Worm (Caenorhabditis elegans) whole organism, L1 larva: ENCODE results near the gene srg-3.

Experiments
- C16A3.4 ChIP-seq: fragments of 150-350 bp; optimal IDR thresholded peaks from 2 replicates; lab custom pipeline; 2014; ENCODE audit warnings: missing biosample characterization, missing genetic modification characterization
- F16B12.6 ChIP-seq: fragments of 150-350 bp; optimal IDR thresholded peaks from 2 replicates; lab custom pipeline; 2014; ENCODE audit warnings: missing biosample characterization, missing genetic modification characterization
- aha-1 ChIP-seq: fragments of 150-350 bp; optimal IDR thresholded peaks from 2 replicates; lab custom pipeline; 2014; ENCODE audit warnings: missing biosample characterization, missing genetic modification characterization
- blmp-1 ChIP-seq: fragments of 150-350 bp; optimal IDR thresholded peaks from 2 replicates; lab custom pipeline; 2014; ENCODE audit warnings: missing biosample characterization, missing genetic modification characterization
- ceh-63 ChIP-seq: fragments of 200-800 bp; sonication (Bioruptor generic); optimal IDR thresholded peaks from 2 replicates; lab custom pipeline; 2018; ENCODE audit warnings: mild to moderate bottlenecking, missing genetic modification characterization, missing compliant biosample characterization
- ceh-8 ChIP-seq: fragments of 200-800 bp; sonication (Bioruptor generic); optimal IDR thresholded peaks from 2 replicates; lab custom pipeline; 2018; ENCODE audit warnings: mild to moderate bottlenecking, missing genetic modification characterization, moderate library complexity, missing compliant biosample characterization
- ceh-88 ChIP-seq: fragments of 200-800 bp; sonication (Bioruptor generic); IDR thresholded peaks from 2 replicates; pipeline ENCODE4 v1.3.6; 2022; ENCODE audit warnings: missing genetic modification characterization, missing compliant biosample characterization
- ces-1 ChIP-seq: fragments of 150-350 bp; optimal IDR thresholded peaks from 2 replicates; lab custom pipeline; 2014; ENCODE audit warnings: missing biosample characterization, missing genetic modification reagents, missing genetic modification characterization
- dpl-1 ChIP-seq, 3 experiments: fragments of 150-350 bp in 2 of 3; sonication (generic microtip) in 1 of 3; optimal IDR thresholded peaks; 2 replicates each; lab custom pipeline; 2014 to 2017; ENCODE audit warnings: missing biosample characterization in 3 of 3, missing genetic modification characterization in 3 of 3, missing genetic modification reagents in 3 of 3
- efl-1 ChIP-seq, 4 experiments: fragments of 150-350 bp; optimal IDR thresholded peaks in 3 of 4; peaks in 1 of 4; 1 replicate in 1 of 4; 2 replicates in 3 of 4; lab custom pipeline; 2014; ENCODE audit warnings: missing biosample characterization in 2 of 4, missing genetic modification characterization in 2 of 4, missing genetic modification reagents in 2 of 4
- egl-27 ChIP-seq, 2 experiments: fragments of 150-350 bp in 1 of 2; sonication (generic microtip); optimal IDR thresholded peaks; 3 replicates each; lab custom pipeline; 2017 to 2018; ENCODE audit warnings: missing biosample characterization in 2 of 2, missing genetic modification characterization in 2 of 2, missing genetic modification reagents in 2 of 2
- elt-3 ChIP-seq, 6 experiments: fragments of 150-350 bp in 1 of 6; sonication (generic microtip); optimal IDR thresholded peaks; 2 replicates each; lab custom pipeline; 2017 to 2018; ENCODE audit warnings: missing biosample characterization in 6 of 6, missing genetic modification characterization in 6 of 6, inconsistent platforms in 1 of 6
- ets-5 ChIP-seq: fragments of 200-800 bp; sonication (Bioruptor generic); IDR thresholded peaks from 2 replicates; pipeline ENCODE4 v1.3.6; 2022; ENCODE audit warnings: missing genetic modification characterization, missing compliant biosample characterization
- fkh-4 ChIP-seq: sonication (generic microtip); optimal IDR thresholded peaks from 2 replicates; lab custom pipeline; 2016; ENCODE audit warnings: missing compliant biosample characterization, missing genetic modification characterization, borderline replicate concordance
- fos-1 ChIP-seq: fragments of 150-350 bp; optimal IDR thresholded peaks from 2 replicates; lab custom pipeline; 2014; ENCODE audit warnings: missing biosample characterization, missing genetic modification characterization
- grh-1 ChIP-seq: fragments of 200-800 bp; sonication (Bioruptor generic); IDR thresholded peaks from 2 replicates; pipeline ENCODE4 v1.3.6; 2022; ENCODE audit warnings: missing genetic modification reagents, missing genetic modification characterization, missing compliant biosample characterization
- hlh-17 ChIP-seq: fragments of 200-800 bp; sonication (Bioruptor generic); optimal IDR thresholded peaks from 2 replicates; lab custom pipeline; 2018; ENCODE audit warnings: missing genetic modification characterization, mild to moderate bottlenecking, missing compliant biosample characterization, moderate library complexity, borderline replicate concordance
- jun-1 ChIP-seq: fragments of 150-350 bp; optimal IDR thresholded peaks from 2 replicates; lab custom pipeline; 2014; ENCODE audit warnings: missing biosample characterization, missing genetic modification reagents, missing genetic modification characterization
- lir-3 ChIP-seq: sonication (generic microtip); optimal IDR thresholded peaks from 2 replicates; lab custom pipeline; 2016; ENCODE audit warnings: mild to moderate bottlenecking, missing genetic modification characterization, moderate library complexity, missing compliant biosample characterization; ENCODE audit not compliant: poor library complexity
- mef-2 ChIP-seq: fragments of 150-350 bp; optimal IDR thresholded peaks from 2 replicates; lab custom pipeline; 2014; ENCODE audit warnings: missing biosample characterization, missing genetic modification characterization
- mep-1 ChIP-seq: fragments of 150-350 bp; optimal IDR thresholded peaks from 2 replicates; lab custom pipeline; 2014; ENCODE audit warnings: missing biosample characterization, missing genetic modification characterization
- nhr-28 ChIP-seq: fragments of 150-350 bp; optimal IDR thresholded peaks from 2 replicates; lab custom pipeline; 2014; ENCODE audit warnings: missing biosample characterization, missing genetic modification characterization
- nhr-47 ChIP-seq: sonication (generic microtip); optimal IDR thresholded peaks from 2 replicates; lab custom pipeline; 2016; ENCODE audit warnings: mild to moderate bottlenecking, missing genetic modification characterization, moderate library complexity, missing compliant biosample characterization
- nhr-71 ChIP-seq: sonication (generic microtip); optimal IDR thresholded peaks from 2 replicates; lab custom pipeline; 2016; ENCODE audit warnings: mild to moderate bottlenecking, missing genetic modification characterization, moderate library complexity, missing compliant biosample characterization
- nhr-76 ChIP-seq: sonication (generic microtip); optimal IDR thresholded peaks from 2 replicates; lab custom pipeline; 2017; ENCODE audit warnings: missing biosample characterization, missing genetic modification characterization
- nhr-84 ChIP-seq: sonication (generic microtip); optimal IDR thresholded peaks from 2 replicates; lab custom pipeline; 2017; ENCODE audit warnings: missing biosample characterization, missing genetic modification characterization
- nhr-85 ChIP-seq: sonication (generic microtip); peaks from one replicate; lab custom pipeline; 2016; ENCODE audit warnings: missing genetic modification characterization, inconsistent platforms, missing compliant biosample characterization
- pax-3 ChIP-seq: fragments of 200-800 bp; sonication (Bioruptor generic); optimal IDR thresholded peaks from 2 replicates; lab custom pipeline; 2018; ENCODE audit warnings: mild to moderate bottlenecking, missing genetic modification characterization, moderate library complexity, missing compliant biosample characterization
- pqm-1 ChIP-seq: sonication (generic microtip); optimal IDR thresholded peaks from 3 replicates; lab custom pipeline; 2017; ENCODE audit warnings: missing biosample characterization, missing genetic modification characterization
- snpc-4 ChIP-seq: fragments of 150-350 bp; optimal IDR thresholded peaks from 2 replicates; lab custom pipeline; 2014; ENCODE audit warnings: missing biosample characterization, missing genetic modification characterization
- snu-23 ChIP-seq: sonication (generic microtip); optimal IDR thresholded peaks from 2 replicates; lab custom pipeline; 2016; ENCODE audit warnings: missing genetic modification characterization, missing compliant biosample characterization
- sox-4 ChIP-seq: sonication (generic microtip); optimal IDR thresholded peaks from 2 replicates; lab custom pipeline; 2016; ENCODE audit warnings: missing genetic modification characterization, missing compliant biosample characterization
- sup-37 ChIP-seq: fragments of 200-800 bp; sonication (Bioruptor generic); optimal IDR thresholded peaks from 2 replicates; lab custom pipeline; 2018; ENCODE audit warnings: mild to moderate bottlenecking, missing genetic modification characterization, missing compliant biosample characterization
- swsn-7 ChIP-seq: sonication (generic microtip); optimal IDR thresholded peaks from 2 replicates; lab custom pipeline; 2016; ENCODE audit warnings: missing genetic modification characterization, missing compliant biosample characterization
- tbx-2 ChIP-seq: sonication (generic microtip); optimal IDR thresholded peaks from 2 replicates; lab custom pipeline; 2016; ENCODE audit warnings: missing genetic modification characterization, missing compliant biosample characterization
- tlp-1 ChIP-seq: fragments of 150-350 bp; optimal IDR thresholded peaks from 2 replicates; lab custom pipeline; 2014; ENCODE audit warnings: missing biosample characterization, missing genetic modification characterization
- unc-130 ChIP-seq: fragments of 150-350 bp; optimal IDR thresholded peaks from 2 replicates; lab custom pipeline; 2017; ENCODE audit warnings: missing biosample characterization, missing genetic modification characterization, inconsistent platforms
- unc-62 ChIP-seq: fragments of 150-350 bp; optimal IDR thresholded peaks from 2 replicates; lab custom pipeline; 2014; ENCODE audit warnings: missing biosample characterization, missing genetic modification reagents, missing genetic modification characterization
- unc-86 ChIP-seq: sonication (generic microtip); optimal IDR thresholded peaks from 2 replicates; lab custom pipeline; 2016; ENCODE audit warnings: missing genetic modification characterization, missing compliant biosample characterization
- unc-98 ChIP-seq: fragments of 200-800 bp; sonication (Bioruptor generic); IDR thresholded peaks from 2 replicates; pipeline ENCODE4 v1.3.6; 2022; ENCODE audit warnings: missing genetic modification characterization, missing compliant biosample characterization
- vab-15 ChIP-seq: sonication (generic microtip); optimal IDR thresholded peaks from 2 replicates; lab custom pipeline; 2017; ENCODE audit warnings: missing genotype, mild to moderate bottlenecking, missing genetic modification characterization, missing compliant biosample characterization
- zip-4 ChIP-seq: fragments of 200-800 bp; sonication (Bioruptor generic); optimal IDR thresholded peaks from 2 replicates; lab custom pipeline; 2018; ENCODE audit warnings: mild to moderate bottlenecking, missing genetic modification characterization, moderate library complexity, missing compliant biosample characterization
- ztf-11 ChIP-seq, 2 experiments: sonication (generic microtip); optimal IDR thresholded peaks; 2 replicates each; lab custom pipeline; 2016 to 2017; ENCODE audit warnings: missing genetic modification characterization in 2 of 2, missing biosample characterization in 1 of 2, missing compliant biosample characterization in 1 of 2

srg-3 gene

DNA sequence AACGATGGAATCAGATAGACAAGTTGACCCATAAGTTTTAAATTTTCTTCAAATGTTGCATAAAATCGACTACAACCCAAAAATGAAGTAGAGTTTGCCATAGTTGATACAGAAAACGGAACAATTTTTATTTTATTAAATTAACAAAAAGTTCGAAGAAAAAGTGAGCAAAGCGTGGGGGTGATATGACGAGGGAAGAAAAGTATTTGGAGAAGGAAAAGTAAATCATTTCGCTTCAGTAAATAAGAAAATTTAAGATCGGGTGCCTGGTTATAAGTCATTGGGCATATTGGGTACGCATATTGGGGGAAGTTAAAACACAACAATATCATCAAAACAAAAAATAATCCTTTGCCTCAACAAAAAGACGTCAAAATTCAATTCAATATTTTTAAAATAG lies 4.3 kb downstream of the srg-3 start, which contains the start of gene srg-6:
Gene srg-6 (minus strand): TSS at position 101 of the 400 bp plus-strand sequence.
- TF ChIP-seq snu-23 (GFP tag; lab: Kevin White, UChicago) (no peak), nhr-76 (tag; lab: Kevin White, UChicago) (no peak), mef-2 (tag; lab: Kevin White, UChicago) (no peak), unc-62 (GFP tag; lab: Kevin White, UChicago) (no peak), sup-37 (GFP tag; lab: Kevin White, UChicago) (no peak)

DNA sequence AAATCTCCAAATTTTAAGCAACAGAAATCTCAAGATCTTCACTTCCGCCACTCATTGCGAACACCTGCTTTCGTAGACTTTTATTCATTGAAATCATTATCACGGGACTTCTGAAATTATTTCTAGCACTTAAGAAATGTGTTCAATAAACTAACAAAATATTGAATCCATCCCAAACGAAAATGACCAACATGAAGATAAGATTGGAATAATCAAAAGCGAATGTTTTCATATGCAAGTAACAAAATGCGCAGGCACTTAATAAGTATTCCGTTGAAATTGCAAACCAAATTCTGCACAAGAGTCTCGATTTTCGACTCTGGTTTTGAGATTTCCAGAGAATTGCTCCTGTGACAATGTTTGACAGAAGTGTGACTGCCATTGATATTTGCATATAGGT lies 5.7 kb downstream of the srg-3 start, which contains the start of gene srg-5:
Gene srg-5 (minus strand): TSS at position 101 of the 400 bp plus-strand sequence.
- TF ChIP-seq ces-1 (GFP tag; lab: Kevin White, UChicago) (no peak), mep-1 (tag; lab: Kevin White, UChicago) (no peak), fkh-4 (tag; lab: Kevin White, UChicago) (no peak), unc-130 (tag; lab: Kevin White, UChicago) (no peak), aha-1 (no peak), fos-1 (no peak), tbx-2 (tag; lab: Kevin White, UChicago) (no peak), snu-23 (GFP tag; lab: Kevin White, UChicago) (no peak), nhr-71 (tag; lab: Kevin White, UChicago) (no peak), F16B12.6 (tag; lab: Kevin White, UChicago) (no peak), jun-1 (tag; lab: Kevin White, UChicago) (no peak), zip-4 (no peak), grh-1 (GFP tag; lab: Robert Waterston, UW) (no peak), pqm-1 (tag; lab: Kevin White, UChicago) (no peak)

DNA sequence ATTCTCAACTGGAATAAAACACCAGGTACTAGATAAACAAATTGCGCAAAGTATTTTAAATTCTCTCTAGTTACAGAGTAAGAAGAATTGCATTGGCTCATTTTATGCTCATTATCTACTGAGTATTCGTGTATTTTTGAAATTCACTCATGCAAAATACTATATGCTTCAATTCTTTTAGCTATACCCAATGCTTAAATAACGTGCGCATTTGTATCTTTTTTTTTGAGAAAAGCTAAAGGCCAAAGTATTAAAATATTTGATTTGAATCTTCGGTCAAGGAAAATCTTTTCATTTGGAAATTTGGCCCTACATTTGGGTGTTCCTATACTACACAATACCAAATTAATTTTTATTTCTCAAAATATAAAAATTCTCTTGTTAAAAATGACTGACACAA lies 8.2 kb downstream of the srg-3 start, which contains the start of gene srg-4:
Gene srg-4 (minus strand): TSS at position 101 of the 400 bp plus-strand sequence.
- TF ChIP-seq tlp-1 (tag; lab: Kevin White, UChicago) (no peak), ceh-8 (GFP tag; lab: Kevin White, UChicago) (no peak), unc-98 (GFP tag; lab: Robert Waterston, UW) (no peak), blmp-1 (no peak), dpl-1 (GFP tag; optimal IDR thresholded peaks at IDR 0.05; lab: Kevin White, UChicago) (no peak)

DNA sequence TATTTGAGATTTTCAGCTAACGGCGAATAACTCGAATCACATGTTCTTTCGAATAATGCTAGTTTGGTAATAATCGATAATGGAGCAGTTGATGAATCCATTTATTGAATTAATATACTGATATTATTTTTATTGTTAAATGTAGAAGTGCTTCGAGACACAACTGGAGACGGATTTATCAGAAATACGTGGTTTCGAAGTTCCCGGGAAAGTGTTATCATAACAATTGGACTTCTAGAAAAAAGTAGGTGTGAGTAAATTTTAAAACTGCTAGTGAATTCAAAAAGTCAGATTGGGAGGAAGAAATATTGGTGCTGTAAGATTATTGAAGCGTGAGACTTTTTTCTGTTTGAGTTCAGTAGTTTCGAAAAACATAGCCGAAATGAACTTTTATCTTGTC lies 10.1 kb downstream of the srg-3 start, which contains the start of gene srg-2:
Gene srg-2 (minus strand): TSS at position 101 of the 400 bp plus-strand sequence.
- TF ChIP-seq elt-3 (tag; optimal IDR thresholded peaks at IDR 0.05; lab: Kevin White, UChicago), result no peak
- no peak for TF ChIP-seq egl-27 (tag; optimal IDR thresholded peaks at IDR 0.05; lab: Kevin White, UChicago)
- no peak for TF ChIP-seq nhr-47 (tag; lab: Kevin White, UChicago)
- TF ChIP-seq mep-1 (tag; lab: Kevin White, UChicago), result no peak
- TF ChIP-seq nhr-76 (tag; lab: Kevin White, UChicago), result no peak
- no peak for TF ChIP-seq snpc-4 (tag; lab: Kevin White, UChicago)
- TF ChIP-seq aha-1, result no peak
- no peak for TF ChIP-seq C16A3.4 (tag; lab: Kevin White, UChicago)
- no peak for TF ChIP-seq sox-4 (tag; lab: Kevin White, UChicago)
- no peak for TF ChIP-seq swsn-7
- TF ChIP-seq unc-86 (tag; lab: Kevin White, UChicago), result no peak
- TF ChIP-seq ceh-88 (GFP tag; lab: Robert Waterston, UW), result no peak
- TF ChIP-seq nhr-84 (tag; lab: Kevin White, UChicago), result no peak
- TF ChIP-seq nhr-85 (tag; lab: Kevin White, UChicago), result no peak
- no peak for TF ChIP-seq ztf-11 (tag; optimal IDR thresholded peaks at IDR 0.05; lab: Kevin White, UChicago)
- no peak for TF ChIP-seq ces-1 (GFP tag; lab: Kevin White, UChicago)

DNA sequence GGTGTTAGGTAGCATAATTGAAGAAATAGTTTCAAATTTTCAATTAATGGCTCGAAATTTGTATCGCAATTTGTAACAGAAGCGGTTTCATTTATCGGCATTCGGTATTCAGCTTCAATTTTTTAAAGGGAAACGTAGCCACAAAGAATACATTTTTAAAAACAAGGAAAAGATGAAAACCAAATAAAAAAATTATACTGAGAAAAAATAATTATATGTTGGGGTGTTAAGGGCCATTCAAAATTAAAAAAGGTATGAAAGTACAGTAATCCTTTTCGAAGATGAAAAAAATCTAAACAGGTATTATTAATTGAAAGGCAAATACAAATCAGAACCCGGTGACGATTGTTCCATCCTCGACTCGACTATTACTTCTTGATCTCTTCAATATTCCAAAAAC lies 11.9 kb downstream of the srg-3 start, which contains the start of gene srg-1:
Gene srg-1 (minus strand): TSS at position 101 of the 400 bp plus-strand sequence.
- TF ChIP-seq efl-1 (optimal IDR thresholded peaks at IDR 0.05; lab: Kevin White, UChicago) (no peak), efl-1 (GFP tag; optimal IDR thresholded peaks at IDR 0.05 in 1 of 2; lab: Kevin White, UChicago) (no peak), ets-5 (GFP tag; lab: Robert Waterston, UW) (no peak), unc-130 (tag; lab: Kevin White, UChicago) (no peak), lir-3 (tag; lab: Kevin White, UChicago) (no peak), unc-98 (GFP tag; lab: Robert Waterston, UW) (no peak), ceh-63 (GFP tag; lab: Kevin White, UChicago) (no peak), tbx-2 (tag; lab: Kevin White, UChicago) (no peak), egl-27 (tag; optimal IDR thresholded peaks at IDR 0.05; lab: Kevin White, UChicago) (no peak), hlh-17 (GFP tag; lab: Kevin White, UChicago) (no peak), vab-15 (no peak), nhr-28 (tag; lab: Kevin White, UChicago) (no peak), pax-3 (tag; lab: Kevin White, UChicago) (no peak), nhr-47 (tag; lab: Kevin White, UChicago) (no peak), C16A3.4 (tag; lab: Kevin White, UChicago) (no peak)
